Worm (Caenorhabditis elegans) whole organism, young adult: ENCODE results near the gene spp-9.
A peak's percentile ranks its signal among the peaks of the same experiment; 100 is the strongest.

ENCODE experiments used
- B0019.2 ChIP-seq: fragments of 200-800 bp; sonication (Bioruptor generic); conservative IDR thresholded peaks from 2 replicates; pipeline ENCODE4 v1.3.6; 2022; ENCODE audit warnings: missing genetic modification reagents, missing genetic modification characterization, missing compliant biosample characterization
- B0035.1 ChIP-seq: sonication (generic microtip); optimal IDR thresholded peaks from 2 replicates; lab custom pipeline; 2016; ENCODE audit warnings: missing genetic modification characterization, mild to moderate bottlenecking, missing compliant biosample characterization, missing genotype, missing genetic modification reagents
- D2030.7 ChIP-seq: fragments of 200-800 bp; sonication (Bioruptor generic); IDR thresholded peaks from 2 replicates; pipeline ENCODE4 v1.3.6; 2022; ENCODE audit warnings: missing genetic modification reagents, missing genetic modification characterization, missing compliant biosample characterization
- F10E7.11 ChIP-seq: sonication (generic microtip); optimal IDR thresholded peaks from 2 replicates; lab custom pipeline; 2017; ENCODE audit warnings: mild to moderate bottlenecking, missing genetic modification characterization, moderate library complexity, missing compliant biosample characterization
- F23B12.7 ChIP-seq: sonication (generic microtip); optimal IDR thresholded peaks from 2 replicates; lab custom pipeline; 2017; ENCODE audit warnings: missing genetic modification characterization, mild to moderate bottlenecking, missing compliant biosample characterization, antibody characterized with exemption, moderate library complexity; ENCODE audit not compliant: insufficient read depth
- F37B4.10 ChIP-seq: fragments of 200-800 bp; sonication (Bioruptor generic); IDR thresholded peaks from 2 replicates; pipeline ENCODE4 v1.3.6; 2022; ENCODE audit warnings: missing genetic modification characterization, missing compliant biosample characterization
- F39B2.1 ChIP-seq: fragments of 200-800 bp; sonication (Bioruptor generic); IDR thresholded peaks from 2 replicates; pipeline ENCODE4 v1.3.6; 2022; ENCODE audit warnings: missing genetic modification reagents, missing genetic modification characterization, missing compliant biosample characterization
- F49E8.2 ChIP-seq: sonication (generic microtip); optimal IDR thresholded peaks from 3 replicates; lab custom pipeline; 2017; ENCODE audit warnings: missing genetic modification characterization, mild to moderate bottlenecking, missing compliant biosample characterization, antibody characterized with exemption, moderate library complexity; ENCODE audit not compliant: insufficient read depth
- F52B5.7 ChIP-seq: sonication (generic microtip); optimal IDR thresholded peaks from 2 replicates; lab custom pipeline; 2016; ENCODE audit warnings: mild to moderate bottlenecking, missing genetic modification characterization, missing compliant biosample characterization
- F55B11.4 ChIP-seq: sonication (generic microtip); optimal IDR thresholded peaks from 2 replicates; lab custom pipeline; 2016; ENCODE audit warnings: missing compliant biosample characterization, missing genetic modification characterization, borderline replicate concordance; ENCODE audit not compliant: insufficient read depth
- F57A8.1 ChIP-seq: fragments of 200-800 bp; sonication (Bioruptor generic); optimal IDR thresholded peaks from 2 replicates; lab custom pipeline; 2018; ENCODE audit warnings: mild to moderate bottlenecking, missing genetic modification characterization, moderate library complexity, missing compliant biosample characterization
- T07F8.4 ChIP-seq: sonication (generic microtip); optimal IDR thresholded peaks from 2 replicates; lab custom pipeline; 2016; ENCODE audit warnings: mild to moderate bottlenecking, missing genetic modification characterization, moderate library complexity, missing compliant biosample characterization
- Y56A3A.18 ChIP-seq: fragments of 200-800 bp; sonication (Bioruptor generic); IDR thresholded peaks from 2 replicates; pipeline ENCODE4 v1.3.6; 2022; ENCODE audit warnings: missing genetic modification reagents, missing genetic modification characterization, missing compliant biosample characterization
- Y79H2A.3 ChIP-seq: fragments of 200-800 bp; sonication (Bioruptor generic); conservative IDR thresholded peaks from 2 replicates; pipeline ENCODE4 v1.3.6; 2022; ENCODE audit warnings: missing genetic modification reagents, missing genetic modification characterization, missing compliant biosample characterization
- ama-1 ChIP-seq, 3 experiments: fragments of 150-350 bp in 1 of 3; sonication (generic microtip) in 2 of 3; optimal IDR thresholded peaks; 2 replicates each; lab custom pipeline; 2014 to 2018; ENCODE audit warnings: missing biosample characterization in 2 of 3, missing genetic modification characterization in 2 of 3, missing genetic modification reagents in 2 of 3
- aptf-3 ChIP-seq: fragments of 200-800 bp; sonication (Bioruptor generic); IDR thresholded peaks from 2 replicates; pipeline ENCODE4 v1.3.6; 2022; ENCODE audit warnings: missing genetic modification characterization, missing compliant biosample characterization
- atf-7 ChIP-seq: sonication (generic microtip); optimal IDR thresholded peaks from 2 replicates; lab custom pipeline; 2017; ENCODE audit warnings: mild to moderate bottlenecking, missing genetic modification characterization, missing compliant biosample characterization
- attf-3 ChIP-seq: fragments of 200-800 bp; sonication (Bioruptor generic); conservative IDR thresholded peaks from 2 replicates; pipeline ENCODE4 v1.3.6; 2022; ENCODE audit warnings: missing genetic modification reagents, missing genetic modification characterization, missing compliant biosample characterization
- bed-1 ChIP-seq: fragments of 200-800 bp; sonication (Bioruptor generic); IDR thresholded peaks from 2 replicates; pipeline ENCODE4 v1.3.6; 2022; ENCODE audit warnings: missing genetic modification reagents, missing genetic modification characterization, missing compliant biosample characterization
- ccch-3 ChIP-seq: fragments of 200-800 bp; sonication (Bioruptor generic); optimal IDR thresholded peaks from 2 replicates; lab custom pipeline; 2018; ENCODE audit warnings: mild to moderate bottlenecking, missing genetic modification characterization, missing compliant biosample characterization
- ceh-100 ChIP-seq: fragments of 200-800 bp; sonication (Bioruptor generic); IDR thresholded peaks from 2 replicates; pipeline ENCODE4 v1.3.6; 2022; ENCODE audit warnings: missing genetic modification reagents, missing genetic modification characterization, missing compliant biosample characterization
- ceh-40 ChIP-seq: fragments of 200-800 bp; sonication (Bioruptor generic); IDR thresholded peaks from 2 replicates; pipeline ENCODE4 v1.3.6; 2022; ENCODE audit warnings: missing genetic modification characterization, missing compliant biosample characterization
- ceh-91 ChIP-seq: fragments of 200-800 bp; sonication (Bioruptor generic); IDR thresholded peaks from 2 replicates; pipeline ENCODE4 v1.3.6; 2022; ENCODE audit warnings: missing genetic modification reagents, missing genetic modification characterization, missing compliant biosample characterization
- die-1 ChIP-seq: sonication (generic microtip); optimal IDR thresholded peaks from 2 replicates; lab custom pipeline; 2016; ENCODE audit warnings: missing genotype, mild to moderate bottlenecking, missing genetic modification characterization, missing compliant biosample characterization
- dox-1 ChIP-seq: fragments of 200-800 bp; sonication (Bioruptor generic); IDR thresholded peaks from 2 replicates; pipeline ENCODE4 v1.3.6; 2022; ENCODE audit warnings: missing genetic modification reagents, missing genetic modification characterization, missing compliant biosample characterization
- dpff-1 ChIP-seq: sonication (generic microtip); optimal IDR thresholded peaks from 2 replicates; lab custom pipeline; 2017; ENCODE audit warnings: mild to moderate bottlenecking, missing genetic modification characterization, missing compliant biosample characterization
- egl-18 ChIP-seq: fragments of 200-800 bp; sonication (Bioruptor generic); IDR thresholded peaks from 2 replicates; pipeline ENCODE4 v1.3.6; 2022; ENCODE audit warnings: missing genetic modification reagents, missing genetic modification characterization, missing compliant biosample characterization
- ekl-4 ChIP-seq: fragments of 200-800 bp; sonication (Bioruptor generic); IDR thresholded peaks from 2 replicates; pipeline ENCODE4 v1.3.6; 2022; ENCODE audit warnings: missing genetic modification reagents, missing genetic modification characterization, missing compliant biosample characterization
- ets-4 ChIP-seq: fragments of 200-800 bp; sonication (Bioruptor generic); optimal IDR thresholded peaks from 2 replicates; lab custom pipeline; 2018; ENCODE audit warnings: mild to moderate bottlenecking, missing genetic modification characterization, missing compliant biosample characterization
- hlh-12 ChIP-seq: sonication (generic microtip); optimal IDR thresholded peaks from 2 replicates; lab custom pipeline; 2016; ENCODE audit warnings: missing genetic modification characterization, missing compliant biosample characterization
- hsf-1 ChIP-seq: fragments of 200-800 bp; sonication (Bioruptor generic); IDR thresholded peaks from 2 replicates; pipeline ENCODE4 v1.3.6; 2022; ENCODE audit warnings: missing genetic modification reagents, missing genetic modification characterization, missing compliant biosample characterization
- let-607 ChIP-seq, 2 experiments: fragments of 200-800 bp in 1 of 2; sonication (Bioruptor generic) in 1 of 2; sonication (generic microtip) in 1 of 2; optimal IDR thresholded peaks; 2 replicates each; lab custom pipeline; 2016 to 2018; ENCODE audit warnings: mild to moderate bottlenecking in 2 of 2, missing compliant biosample characterization in 2 of 2, missing genetic modification characterization in 2 of 2, moderate library complexity in 2 of 2, missing genotype in 1 of 2
- lin-35 ChIP-seq, 3 experiments: fragments of 150-350 bp in 2 of 3; sonication (generic microtip) in 1 of 3; optimal IDR thresholded peaks; 2 replicates each; lab custom pipeline; 2014 to 2018; ENCODE audit warnings: missing biosample characterization in 3 of 3, missing genetic modification characterization in 3 of 3, missing genetic modification reagents in 3 of 3
- lin-54 ChIP-seq: fragments of 200-800 bp; sonication (Bioruptor generic); optimal IDR thresholded peaks from 2 replicates; lab custom pipeline; 2018; ENCODE audit warnings: mild to moderate bottlenecking, missing genetic modification characterization, missing compliant biosample characterization
- lsy-27 ChIP-seq: sonication (generic microtip); optimal IDR thresholded peaks from 2 replicates; lab custom pipeline; 2017; ENCODE audit warnings: missing genetic modification characterization, mild to moderate bottlenecking, missing compliant biosample characterization, antibody characterized with exemption, missing genotype, borderline replicate concordance; ENCODE audit not compliant: insufficient read depth
- mes-4 ChIP-seq: sonication (generic microtip); optimal IDR thresholded peaks from 2 replicates; lab custom pipeline; 2016; ENCODE audit warnings: missing genotype, missing genetic modification characterization, missing compliant biosample characterization
- nfyb-1 ChIP-seq: fragments of 200-800 bp; sonication (Bioruptor generic); IDR thresholded peaks from 2 replicates; pipeline ENCODE4 v1.3.6; 2022; ENCODE audit warnings: missing genetic modification reagents, missing genetic modification characterization, missing compliant biosample characterization
- nhr-27 ChIP-seq: fragments of 200-800 bp; sonication (Bioruptor generic); optimal IDR thresholded peaks from 2 replicates; lab custom pipeline; 2018; ENCODE audit warnings: mild to moderate bottlenecking, missing genetic modification characterization, moderate library complexity, missing compliant biosample characterization
- pha-4 ChIP-seq: fragments of 150-350 bp; sonication (generic microtip); optimal IDR thresholded peaks from 2 replicates; lab custom pipeline; 2014; ENCODE audit warnings: missing biosample characterization, missing genetic modification reagents, missing genetic modification characterization
- rpc-1 ChIP-seq, 2 experiments: fragments of 150-350 bp in 1 of 2; sonication (generic microtip) in 1 of 2; optimal IDR thresholded peaks; 2 replicates each; lab custom pipeline; 2014 to 2018; ENCODE audit warnings: missing biosample characterization in 1 of 2, missing genetic modification characterization in 1 of 2, missing genetic modification reagents in 1 of 2, missing genotype in 1 of 2
- sea-2 ChIP-seq: fragments of 200-800 bp; sonication (Bioruptor generic); IDR thresholded peaks from 2 replicates; pipeline ENCODE4 v1.3.6; 2022; ENCODE audit warnings: missing genetic modification characterization, missing compliant biosample characterization
- snpc-4 ChIP-seq, 5 experiments: fragments of 150-350 bp in 1 of 5; sonication (generic microtip) in 4 of 5; optimal IDR thresholded peaks; 2 replicates each; lab custom pipeline; 2014 to 2018; ENCODE audit warnings: missing genetic modification characterization in 5 of 5, missing biosample characterization in 3 of 5, antibody characterized with exemption in 2 of 5, mild to moderate bottlenecking in 2 of 5, missing compliant biosample characterization in 2 of 5, missing genotype in 2 of 5, moderate library complexity in 2 of 5, missing genetic modification reagents in 1 of 5
- somi-1 ChIP-seq: fragments of 200-800 bp; sonication (Bioruptor generic); optimal IDR thresholded peaks from 2 replicates; lab custom pipeline; 2018; ENCODE audit warnings: mild to moderate bottlenecking, missing genetic modification characterization, missing compliant biosample characterization
- tbp1 ChIP-seq: fragments of 200-800 bp; sonication (Bioruptor generic); optimal IDR thresholded peaks from 2 replicates; lab custom pipeline; 2018; ENCODE audit warnings: mild to moderate bottlenecking, missing genetic modification characterization, missing compliant biosample characterization
- tbx-9 ChIP-seq: sonication (generic microtip); optimal IDR thresholded peaks from 2 replicates; lab custom pipeline; 2016; ENCODE audit warnings: borderline replicate concordance, missing genetic modification characterization, inconsistent platforms, missing compliant biosample characterization
- tlf-1 ChIP-seq: fragments of 200-800 bp; sonication (Bioruptor generic); optimal IDR thresholded peaks from 2 replicates; lab custom pipeline; 2018; ENCODE audit warnings: mild to moderate bottlenecking, missing genetic modification characterization, missing compliant biosample characterization
- unc-130 ChIP-seq: sonication (generic microtip); optimal IDR thresholded peaks from 2 replicates; lab custom pipeline; 2016; ENCODE audit warnings: missing genetic modification reagents, missing genetic modification characterization, missing compliant biosample characterization
- ztf-6 ChIP-seq: fragments of 200-800 bp; sonication (Bioruptor generic); IDR thresholded peaks from 2 replicates; pipeline ENCODE4 v1.3.6; 2022; ENCODE audit warnings: missing genetic modification reagents, missing genetic modification characterization, missing compliant biosample characterization

Gene spp-9

DNA sequence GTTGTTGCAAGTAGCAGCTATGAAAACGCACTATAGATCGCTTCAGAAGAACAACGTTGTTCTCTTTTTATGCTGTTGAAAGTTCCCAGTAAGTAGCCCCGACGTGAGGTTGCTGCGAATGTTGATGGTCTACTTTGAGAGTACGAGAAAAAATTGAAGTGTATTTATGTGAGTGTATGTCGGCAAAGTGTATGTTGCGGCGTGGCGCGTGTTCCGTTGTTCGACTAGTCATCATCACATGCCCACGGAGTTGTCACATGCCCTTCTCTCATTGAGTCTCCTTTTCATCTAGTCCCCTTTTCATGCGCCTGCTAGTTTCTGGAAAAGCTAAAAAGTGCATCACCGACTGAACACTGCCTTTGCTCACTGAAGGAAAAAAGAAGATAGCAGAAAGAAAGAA lies 15.7 kb upstream of the spp-9 start (continued):
- 0 out of 2 replicates have a peak, but pooled peaks have one; percentile 45 for TF ChIP-seq hsf-1
- no peak for TF ChIP-seq F10E7.11 (tag; lab: Kevin White, UChicago)
- TF ChIP-seq T07F8.4: no peak
- TF ChIP-seq attf-3 (GFP tag; lab: Robert Waterston, UW): no peak
- no peak for TF ChIP-seq ceh-40
- TF ChIP-seq ceh-100 (GFP tag; lab: Robert Waterston, UW): 0 out of 2 replicates have a peak, but pooled peaks have one; percentile 13
- TF ChIP-seq F37B4.10: 0 out of 2 replicates have a peak, but pooled peaks have one; percentile 68
- TF ChIP-seq F39B2.1: no peak
- peak; percentile 35 for TF ChIP-seq atf-7 (tag; lab: Kevin White, UChicago)
- TF ChIP-seq dox-1 (GFP tag; lab: Robert Waterston, UW): peak; percentile 30; the same call in 1 of the 2 replicates
- TF ChIP-seq B0035.1 (tag; lab: Kevin White, UChicago): no peak
- no peak for TF ChIP-seq egl-18 (GFP tag; lab: Robert Waterston, UW)
- TF ChIP-seq ekl-4 (GFP tag; lab: Robert Waterston, UW): 0 out of 2 replicates have a peak, but pooled peaks have one; percentile 32
- TF ChIP-seq F52B5.7 (tag; lab: Kevin White, UChicago): peak; percentile 45
- TF ChIP-seq die-1 (tag; lab: Kevin White, UChicago): no peak
- no peak for TF ChIP-seq F49E8.2 (tag; lab: Kevin White, UChicago)
- no peak for TF ChIP-seq F57A8.1 (GFP tag; lab: Kevin White, UChicago)
- TF ChIP-seq Y79H2A.3 (GFP tag; lab: Robert Waterston, UW): no peak
- TF ChIP-seq nfyb-1 (GFP tag; lab: Robert Waterston, UW): peak; percentile 79
- no peak for TF ChIP-seq bed-1 (GFP tag; lab: Robert Waterston, UW)
- TF ChIP-seq tbx-9 (tag; lab: Kevin White, UChicago): no peak
- no peak for TF ChIP-seq snpc-4 (GFP tag; optimal IDR thresholded peaks at IDR 0.05; lab: Kevin White, UChicago)
- TF ChIP-seq snpc-4 (tag; optimal IDR thresholded peaks at IDR 0.05; lab: Kevin White, UChicago): peak in 2 of 4 experiments; percentile 22 to 43
- no peak for TF ChIP-seq lsy-27
- TF ChIP-seq D2030.7 (GFP tag; lab: Robert Waterston, UW): no peak
- TF ChIP-seq rpc-1 (optimal IDR thresholded peaks at IDR 0.05; lab: Kevin White, UChicago): no peak
- TF ChIP-seq rpc-1 (tag; optimal IDR thresholded peaks at IDR 0.05; lab: Kevin White, UChicago): no peak
- peak; percentile 57 for TF ChIP-seq tlf-1 (GFP tag; lab: Kevin White, UChicago)
- no peak for TF ChIP-seq Y56A3A.18
- no peak for TF ChIP-seq unc-130 (GFP tag; lab: Kevin White, UChicago)
- TF ChIP-seq dpff-1 (tag; lab: Kevin White, UChicago): no peak
- TF ChIP-seq ceh-91 (GFP tag; lab: Robert Waterston, UW): no peak
- no peak for TF ChIP-seq lin-54 (GFP tag; lab: Kevin White, UChicago)
- TF ChIP-seq ccch-3 (GFP tag; lab: Kevin White, UChicago): no peak
- TF ChIP-seq F55B11.4 (tag; lab: Kevin White, UChicago): no peak
- TF ChIP-seq F23B12.7 (tag; lab: Kevin White, UChicago): no peak

- TF ChIP-seq nhr-27 (tag; lab: Kevin White, UChicago) (no peak), sea-2 (no peak), somi-1 (GFP tag; lab: Kevin White, UChicago) (no peak), ztf-6 (no peak), lin-35 (GFP tag; optimal IDR thresholded peaks at IDR 0.05; lab: Kevin White, UChicago) (no peak), ama-1 (optimal IDR thresholded peaks at IDR 0.05; lab: Kevin White, UChicago) (no peak), ama-1 (GFP tag; optimal IDR thresholded peaks at IDR 0.05; lab: Kevin White, UChicago) (no peak), hlh-12 (tag; lab: Kevin White, UChicago) (no peak), aptf-3 (no peak), pha-4 (tag; lab: Kevin White, UChicago) (no peak), tbp1 (GFP tag; lab: Kevin White, UChicago) (no peak), let-607 (tag; optimal IDR thresholded peaks at IDR 0.05; lab: Kevin White, UChicago) (no peak), die-1 (tag; lab: Kevin White, UChicago) (no peak), mes-4 (tag; lab: Kevin White, UChicago) (no peak), ets-4 (GFP tag; lab: Kevin White, UChicago) (no peak), B0019.2 (no peak)
Measured at ce11 chrX:11472407-11472806, 15.2 kb upstream of the spp-9 start.
